Worm (Caenorhabditis elegans): Measurements from ENCODE around the gene lgc-45.

- TF ChIP-seq pha-4 (tag; optimal IDR thresholded peaks at IDR 0.05) (no peak), snpc-4 (tag; optimal IDR thresholded peaks at IDR 0.05) (no peak), lsy-2 (tag; optimal IDR thresholded peaks at IDR 0.05) (no peak), elt-3 (tag; optimal IDR thresholded peaks at IDR 0.05) (no peak), nhr-237 (tag; optimal IDR thresholded peaks at IDR 0.05) (no peak), nhr-12 (tag; optimal IDR thresholded peaks at IDR 0.05) (no peak), nhr-76 (tag; optimal IDR thresholded peaks at IDR 0.05) (no peak), blmp-1 (tag; optimal IDR thresholded peaks at IDR 0.05) (no peak), zip-8 (tag; optimal IDR thresholded peaks at IDR 0.05) (no peak)
Observed at ce11 chrII:3609764-3610163, 52.5 kb downstream of the lgc-45 start, which contains the start of gene Y49F6A.5.

Data from whole organism, mixed stage, embryonic.